Worm (Caenorhabditis elegans): Measurements from ENCODE around the gene pnk-4.

ce11 chrX:5131760-5132159, 44.1 kb downstream of the pnk-4 start:
- TF ChIP-seq ama-1 (optimal IDR thresholded peaks at IDR 0.05) (no peak), tra-4 (tag; optimal IDR thresholded peaks at IDR 0.05) (no peak), aly-1 (tag; optimal IDR thresholded peaks at IDR 0.05) (no peak), pes-1 (GFP tag; IDR thresholded peaks at IDR 0.05) (no peak), tbx-37 (GFP tag; conservative IDR thresholded peaks at IDR 0.05) (no peak), F13C5.2 (tag; optimal IDR thresholded peaks at IDR 0.05) (no peak), ceh-36 (tag; optimal IDR thresholded peaks at IDR 0.05) (no peak), hmbx-1 (tag; optimal IDR thresholded peaks at IDR 0.05) (no peak), sea-1 (GFP tag; conservative IDR thresholded peaks at IDR 0.05) (no peak), tbx-11 (GFP tag; IDR thresholded peaks at IDR 0.05) (no peak), ets-7 (tag; optimal IDR thresholded peaks at IDR 0.05) (no peak), hnd-1 (tag; optimal IDR thresholded peaks at IDR 0.05) (no peak), B0310.2 (tag; optimal IDR thresholded peaks at IDR 0.05) (no peak)

Data from whole organism, early embryonic.